Fruit fly (Drosophila melanogaster) whole organism, embryonic: ENCODE data around the gene smo.

Experiments
- Atf-2 ChIP-seq: fragments of 200-800 bp; sonication (Bioruptor generic); optimal IDR thresholded peaks from 2 replicates; lab custom pipeline; 2016; ENCODE audit warnings: missing biosample characterization, missing genetic modification characterization
- Atf3 ChIP-seq: fragments of 200-800 bp; sonication (Bioruptor generic); optimal IDR thresholded peaks from 3 replicates; lab custom pipeline; 2016; ENCODE audit warnings: missing biosample characterization, missing genetic modification characterization
- Bdp1 ChIP-seq: fragments of 200-800 bp; sonication (Bioruptor generic); optimal IDR thresholded peaks from 3 replicates; lab custom pipeline; 2016; ENCODE audit warnings: missing biosample characterization, missing genetic modification characterization
- CG12104 ChIP-seq: fragments of 200-800 bp; sonication (Bioruptor generic); optimal IDR thresholded peaks from 3 replicates; lab custom pipeline; 2016; ENCODE audit warnings: missing biosample characterization, missing genetic modification characterization
- CG12219 ChIP-seq: fragments of 200-800 bp; sonication (Bioruptor generic); optimal IDR thresholded peaks from 3 replicates; lab custom pipeline; 2018; ENCODE audit warnings: missing biosample characterization, mild to moderate bottlenecking, missing genetic modification characterization
- CG1602 ChIP-seq: fragments of 200-800 bp; sonication (Bioruptor generic); optimal IDR thresholded peaks from 3 replicates; lab custom pipeline; 2016; ENCODE audit warnings: missing biosample characterization, missing genetic modification characterization
- CG16813 ChIP-seq: fragments of 200-800 bp; sonication (Bioruptor generic); IDR thresholded peaks from 3 replicates; pipeline ENCODE4 v1.3.6; 2022; ENCODE audit warnings: missing biosample characterization, missing genetic modification characterization; ENCODE audit not compliant: partially characterized antibody
- CG16863 ChIP-seq: fragments of 200-800 bp; sonication (Bioruptor generic); optimal IDR thresholded peaks from 3 replicates; lab custom pipeline; 2016; ENCODE audit warnings: missing biosample characterization, missing genetic modification characterization
- CG18599 ChIP-seq: fragments of 200-800 bp; sonication (Bioruptor generic); optimal IDR thresholded peaks from 3 replicates; lab custom pipeline; 2017; ENCODE audit warnings: missing biosample characterization, missing genetic modification characterization, mild to moderate bottlenecking, moderate library complexity, missing genetic modification reagents
- CG31388 ChIP-seq: fragments of 200-800 bp; sonication (Bioruptor generic); optimal IDR thresholded peaks from 2 replicates; lab custom pipeline; 2016; ENCODE audit warnings: missing biosample characterization, missing genetic modification characterization
- CG33557 ChIP-seq: fragments of 200-800 bp; sonication (Bioruptor generic); optimal IDR thresholded peaks from 2 replicates; lab custom pipeline; 2019; ENCODE audit warnings: missing biosample characterization, mild to moderate bottlenecking, missing genetic modification characterization, moderate library complexity
- CG34376 ChIP-seq: fragments of 200-800 bp; sonication (Bioruptor generic); optimal IDR thresholded peaks from 2 replicates; lab custom pipeline; 2018; ENCODE audit warnings: missing biosample characterization, mild to moderate bottlenecking, missing genetic modification characterization
- CG5245 ChIP-seq: fragments of 200-800 bp; sonication (Bioruptor generic); optimal IDR thresholded peaks from 3 replicates; lab custom pipeline; 2016; ENCODE audit warnings: missing biosample characterization, missing genetic modification characterization
- CG6175 ChIP-seq: fragments of 200-800 bp; sonication (Bioruptor generic); IDR thresholded peaks from 3 replicates; pipeline ENCODE4 v1.3.6; 2022; ENCODE audit warnings: missing biosample characterization, missing genetic modification characterization
- CG6854 ChIP-seq: fragments of 200-800 bp; sonication (Bioruptor generic); optimal IDR thresholded peaks from 3 replicates; lab custom pipeline; 2017; ENCODE audit warnings: missing biosample characterization, mild to moderate bottlenecking, missing genetic modification characterization
- CG8359 ChIP-seq: fragments of 200-800 bp; sonication (Bioruptor generic); optimal IDR thresholded peaks from 2 replicates; lab custom pipeline; 2017; ENCODE audit warnings: missing biosample characterization, mild to moderate bottlenecking, missing genetic modification characterization, borderline replicate concordance
- CG8478 ChIP-seq: fragments of >200 bp; optimal IDR thresholded peaks from 2 replicates; lab custom pipeline; 2018
- Dip2 ChIP-seq: fragments of 200-800 bp; sonication (Bioruptor generic); IDR thresholded peaks from 2 replicates; pipeline ENCODE4 v1.3.6; 2022; ENCODE audit warnings: missing biosample characterization, missing genetic modification characterization
- GATAe ChIP-seq: fragments of 200-800 bp; sonication (Bioruptor generic); conservative IDR thresholded peaks from 2 replicates; pipeline ENCODE4 v1.3.6; 2022; ENCODE audit warnings: missing biosample characterization, missing genetic modification characterization
- HLH4C ChIP-seq: fragments of 200-800 bp; sonication (Bioruptor generic); IDR thresholded peaks from 3 replicates; pipeline ENCODE4 v1.3.6; 2022; ENCODE audit warnings: missing biosample characterization, missing genetic modification characterization; ENCODE audit not compliant: partially characterized antibody
- Nf-YA ChIP-seq: fragments of 200-800 bp; sonication (Bioruptor generic); IDR thresholded peaks from 2 replicates; pipeline ENCODE4 v1.3.6; 2022; ENCODE audit warnings: missing biosample characterization, missing genetic modification characterization
- Sin3A ChIP-seq: fragments of >200 bp; optimal IDR thresholded peaks from 2 replicates; lab custom pipeline; 2018
- Xbp1 ChIP-seq: fragments of 200-800 bp; sonication (Bioruptor generic); optimal IDR thresholded peaks from 3 replicates; lab custom pipeline; 2016; ENCODE audit warnings: missing biosample characterization, mild to moderate bottlenecking, missing genetic modification characterization
- ab ChIP-seq: fragments of 200-800 bp; sonication (Bioruptor generic); optimal IDR thresholded peaks from 2 replicates; lab custom pipeline; 2016; ENCODE audit warnings: missing biosample characterization, missing genetic modification characterization
- ac ChIP-seq: fragments of 200-800 bp; sonication (Bioruptor generic); optimal IDR thresholded peaks from 3 replicates; lab custom pipeline; 2017; ENCODE audit warnings: missing biosample characterization, mild to moderate bottlenecking, missing genetic modification characterization
- ci ChIP-seq: fragments of 200-800 bp; sonication (Bioruptor generic); IDR thresholded peaks from 3 replicates; pipeline ENCODE4 v1.3.6; 2022; ENCODE audit warnings: missing biosample characterization, missing genetic modification characterization
- danr ChIP-seq: fragments of 200-800 bp; sonication (Bioruptor generic); IDR thresholded peaks from 2 replicates; pipeline ENCODE4 v1.3.6; 2022; ENCODE audit warnings: missing biosample characterization, missing genetic modification characterization
- dm ChIP-seq: fragments of 200-800 bp; sonication (Bioruptor generic); optimal IDR thresholded peaks from 3 replicates; lab custom pipeline; 2016; ENCODE audit warnings: missing biosample characterization, missing genetic modification characterization
- exex ChIP-seq: fragments of 200-800 bp; sonication (Bioruptor generic); optimal IDR thresholded peaks from 4 replicates; lab custom pipeline; 2018; ENCODE audit warnings: missing biosample characterization, mild to moderate bottlenecking, missing genetic modification characterization, moderate library complexity
- gcm ChIP-seq: fragments of 200-800 bp; sonication (Bioruptor generic); optimal IDR thresholded peaks from 2 replicates; lab custom pipeline; 2019; ENCODE audit warnings: missing biosample characterization, mild to moderate bottlenecking, missing genetic modification characterization, moderate library complexity
- hbn ChIP-seq: fragments of 200-800 bp; sonication (Bioruptor generic); IDR thresholded peaks from 2 replicates; pipeline ENCODE4 v1.3.6; 2022; ENCODE audit warnings: missing biosample characterization, missing genetic modification characterization; ENCODE audit not compliant: partially characterized antibody
- p53 ChIP-seq: fragments of 200-800 bp; sonication (Bioruptor generic); optimal IDR thresholded peaks from 2 replicates; lab custom pipeline; 2016; ENCODE audit warnings: missing biosample characterization, missing genetic modification characterization
- pfk ChIP-seq: fragments of 200-800 bp; sonication (Bioruptor generic); optimal IDR thresholded peaks from 2 replicates; lab custom pipeline; 2018; ENCODE audit warnings: missing biosample characterization, mild to moderate bottlenecking, missing genetic modification characterization, moderate library complexity
- pita ChIP-seq: fragments of 200-800 bp; sonication (Bioruptor generic); optimal IDR thresholded peaks from 2 replicates; lab custom pipeline; 2017; ENCODE audit warnings: missing biosample characterization, mild to moderate bottlenecking, missing genetic modification characterization
- rib ChIP-seq: fragments of 200-800 bp; sonication (Bioruptor generic); IDR thresholded peaks from 2 replicates; pipeline ENCODE4 v1.3.6; 2022; ENCODE audit warnings: missing biosample characterization, missing genetic modification characterization
- ro ChIP-seq: fragments of 200-800 bp; sonication (Bioruptor generic); IDR thresholded peaks from 2 replicates; pipeline ENCODE4 v1.3.6; 2022; ENCODE audit warnings: missing biosample characterization, missing genetic modification characterization
- sim ChIP-seq: fragments of 200-800 bp; sonication (Bioruptor generic); IDR thresholded peaks from 2 replicates; pipeline ENCODE4 v1.3.6; 2022; ENCODE audit warnings: missing biosample characterization, missing genetic modification characterization
- stwl ChIP-seq: fragments of 200-800 bp; sonication (Bioruptor generic); optimal IDR thresholded peaks from 3 replicates; lab custom pipeline; 2018; ENCODE audit warnings: missing biosample characterization, mild to moderate bottlenecking, missing genetic modification characterization, moderate library complexity
- tin ChIP-seq: fragments of 200-800 bp; sonication (Bioruptor generic); optimal IDR thresholded peaks from 3 replicates; lab custom pipeline; 2016; ENCODE audit warnings: missing biosample characterization, missing genetic modification characterization
- vvl ChIP-seq: fragments of 200-800 bp; sonication (Bioruptor generic); IDR thresholded peaks from 2 replicates; pipeline ENCODE4 v1.3.6; 2022; ENCODE audit warnings: missing biosample characterization, missing genetic modification characterization
- zfh1 ChIP-seq: fragments of 200-800 bp; sonication (Bioruptor generic); IDR thresholded peaks from 3 replicates; pipeline ENCODE4 v1.3.6; 2022; ENCODE audit warnings: missing biosample characterization, missing genetic modification characterization

The smo gene

dm6 chr2L:267441-268089, 9.8 kb upstream of the smo start, which contains the start of gene CG17075 (continued):
- TF ChIP-seq sim (GFP tag; lab: Robert Waterston, UW) (peak; percentile 53; the same call in 1 of the 2 replicates), CG6175 (GFP tag; lab: Robert Waterston, UW) (peak; percentile 89), CG12104 (GFP tag; lab: Kevin White, UChicago) (peak; percentile 92), CG31388 (peak; percentile 81), CG12219 (GFP tag; lab: Kevin White, UChicago) (peak; percentile 88), pfk (GFP tag; lab: Kevin White, UChicago) (no peak), ci (GFP tag; lab: Robert Waterston, UW) (peak; percentile 97), Bdp1 (peak; percentile 77), CG34376 (GFP tag; lab: Kevin White, UChicago) (peak; percentile 80), Sin3A (no peak), CG8478 (no peak), CG16863 (GFP tag; lab: Kevin White, UChicago) (peak; percentile 65), CG5245 (GFP tag; lab: Kevin White, UChicago) (peak; percentile 92), pita (GFP tag; lab: Kevin White, UChicago) (no peak), ro (peak; percentile 83), Dip2 (GFP tag; lab: Robert Waterston, UW) (no peak; the same call in 1 of the 2 replicates), rib (GFP tag; lab: Robert Waterston, UW) (peak; percentile 95), gcm (GFP tag; lab: Kevin White, UChicago) (peak; percentile 94), Nf-YA (GFP tag; lab: Robert Waterston, UW) (peak; percentile 89), ac (GFP tag; lab: Kevin White, UChicago) (peak; percentile 23), zfh1 (GFP tag; lab: Robert Waterston, UW) (peak; percentile 93), exex (tag; lab: Kevin White, UChicago) (peak; percentile 79), Atf-2 (GFP tag; lab: Kevin White, UChicago) (peak; percentile 63), Xbp1 (GFP tag; lab: Kevin White, UChicago) (peak; percentile 96), p53 (GFP tag; lab: Kevin White, UChicago) (peak; percentile 67), Atf3 (GFP tag; lab: Kevin White, UChicago) (peak; percentile 30), CG33557 (GFP tag; lab: Kevin White, UChicago) (no peak), vvl (GFP tag; lab: Robert Waterston, UW) (peak; percentile 98), CG6854 (GFP tag; lab: Kevin White, UChicago) (peak; percentile 92), CG8359 (GFP tag; lab: Kevin White, UChicago) (peak; percentile 68), tin (peak; percentile 94), dm (GFP tag; lab: Kevin White, UChicago) (peak; percentile 31), hbn (GFP tag; lab: Robert Waterston, UW) (no peak), CG16813 (GFP tag; lab: Robert Waterston, UW) (no peak), CG1602 (GFP tag; lab: Kevin White, UChicago) (peak; percentile 91), GATAe (no peak; the same call in 1 of the 2 replicates), CG18599 (peak; percentile 99), stwl (tag; lab: Kevin White, UChicago) (no peak), ab (peak; percentile 17), HLH4C (GFP tag; lab: Robert Waterston, UW) (no peak), danr (GFP tag; lab: Robert Waterston, UW) (peak; percentile 91)
